Fruit fly (Drosophila melanogaster) whole organism, embryonic: ENCODE data around the gene Zyx.

Experiments
- Bdp1 ChIP-seq: fragments of 200-800 bp; sonication (Bioruptor generic); optimal IDR thresholded peaks from 3 replicates; lab custom pipeline; 2016; ENCODE audit warnings: missing biosample characterization, missing genetic modification characterization
- CG10543 ChIP-seq: fragments of 200-800 bp; sonication (Bioruptor generic); optimal IDR thresholded peaks from 3 replicates; lab custom pipeline; 2017; ENCODE audit warnings: missing biosample characterization, mild to moderate bottlenecking, missing genetic modification characterization, moderate library complexity
- CG11723 ChIP-seq: fragments of 200-800 bp; sonication (Bioruptor generic); optimal IDR thresholded peaks from 2 replicates; lab custom pipeline; 2017; ENCODE audit warnings: missing biosample characterization, mild to moderate bottlenecking, missing genetic modification characterization
- CG12769 ChIP-seq: fragments of 200-800 bp; sonication (Bioruptor generic); optimal IDR thresholded peaks from 2 replicates; lab custom pipeline; 2019; ENCODE audit warnings: missing biosample characterization, mild to moderate bottlenecking, missing genetic modification characterization, moderate library complexity
- CG14710 ChIP-seq: fragments of 200-800 bp; sonication (Bioruptor generic); optimal IDR thresholded peaks from 3 replicates; lab custom pipeline; 2019; ENCODE audit warnings: missing biosample characterization, mild to moderate bottlenecking, missing genetic modification characterization, moderate library complexity
- CG14860 ChIP-seq: fragments of 200-800 bp; sonication (Bioruptor generic); IDR thresholded peaks from 3 replicates; pipeline ENCODE4 v1.3.6; 2022; ENCODE audit warnings: missing biosample characterization, missing genetic modification characterization; ENCODE audit not compliant: partially characterized antibody
- CG14965 ChIP-seq: fragments of 200-800 bp; sonication (Bioruptor generic); optimal IDR thresholded peaks from 2 replicates; lab custom pipeline; 2016; ENCODE audit warnings: missing biosample characterization, missing genetic modification characterization, borderline replicate concordance
- CG15269 ChIP-seq: fragments of 200-800 bp; sonication (Bioruptor generic); optimal IDR thresholded peaks from 2 replicates; lab custom pipeline; 2018; ENCODE audit warnings: missing biosample characterization, mild to moderate bottlenecking, missing genetic modification characterization, moderate library complexity
- CG16813 ChIP-seq: fragments of 200-800 bp; sonication (Bioruptor generic); IDR thresholded peaks from 3 replicates; pipeline ENCODE4 v1.3.6; 2022; ENCODE audit warnings: missing biosample characterization, missing genetic modification characterization; ENCODE audit not compliant: partially characterized antibody
- CG17829 ChIP-seq: fragments of 200-800 bp; optimal IDR thresholded peaks from 2 replicates; lab custom pipeline; 2019; ENCODE audit warnings: missing biosample characterization, mild to moderate bottlenecking, missing genetic modification characterization, moderate library complexity
- CG1832 ChIP-seq: fragments of 200-800 bp; sonication (Bioruptor generic); optimal IDR thresholded peaks from 2 replicates; lab custom pipeline; 2017; ENCODE audit warnings: missing biosample characterization, mild to moderate bottlenecking, missing genetic modification characterization, inconsistent platforms
- CG2120 ChIP-seq: fragments of 200-800 bp; sonication (Bioruptor generic); optimal IDR thresholded peaks from 3 replicates; lab custom pipeline; 2016; ENCODE audit warnings: missing biosample characterization, missing genetic modification characterization
- CG30431 ChIP-seq: fragments of 200-800 bp; sonication (Bioruptor generic); optimal IDR thresholded peaks from 2 replicates; lab custom pipeline; 2017; ENCODE audit warnings: missing biosample characterization, missing genetic modification characterization
- CG32772 ChIP-seq: fragments of 200-800 bp; sonication (Bioruptor generic); IDR thresholded peaks from 2 replicates; pipeline ENCODE4 v1.3.6; 2022; ENCODE audit warnings: missing biosample characterization, missing genetic modification characterization
- CG34224 ChIP-seq: fragments of 200-800 bp; sonication (Bioruptor generic); IDR thresholded peaks from 3 replicates; pipeline ENCODE4 v1.3.6; 2022; ENCODE audit warnings: missing biosample characterization, missing genetic modification characterization; ENCODE audit not compliant: partially characterized antibody
- CG3995 ChIP-seq: fragments of 200-800 bp; sonication (Bioruptor generic); optimal IDR thresholded peaks from 3 replicates; lab custom pipeline; 2016; ENCODE audit warnings: missing biosample characterization, missing genetic modification characterization
- CG43689 ChIP-seq: fragments of 200-800 bp; sonication (Bioruptor generic); IDR thresholded peaks from 2 replicates; pipeline ENCODE4 v1.3.6; 2022; ENCODE audit warnings: missing biosample characterization, missing genetic modification characterization
- CG4424 ChIP-seq: fragments of 200-800 bp; sonication (Bioruptor generic); optimal IDR thresholded peaks from 3 replicates; lab custom pipeline; 2016; ENCODE audit warnings: missing biosample characterization, missing genetic modification characterization
- CG6791 ChIP-seq: fragments of 200-800 bp; sonication (Bioruptor generic); IDR thresholded peaks from 3 replicates; pipeline ENCODE4 v1.3.6; 2022; ENCODE audit warnings: missing biosample characterization, missing genetic modification characterization; ENCODE audit not compliant: partially characterized antibody
- CG8944 ChIP-seq: fragments of 200-800 bp; sonication (Bioruptor generic); optimal IDR thresholded peaks from 3 replicates; lab custom pipeline; 2016; ENCODE audit warnings: missing biosample characterization, missing genetic modification characterization
- CoRest ChIP-seq: fragments of 200-800 bp; sonication (Bioruptor generic); optimal IDR thresholded peaks from 3 replicates; lab custom pipeline; 2018; ENCODE audit warnings: missing biosample characterization, mild to moderate bottlenecking, missing genetic modification characterization, moderate library complexity
- D19A ChIP-seq: fragments of 200-800 bp; optimal IDR thresholded peaks from 3 replicates; lab custom pipeline; 2019; ENCODE audit warnings: missing biosample characterization, mild to moderate bottlenecking, missing genetic modification characterization, moderate library complexity
- Dll ChIP-seq: fragments of 200-800 bp; sonication (Bioruptor generic); IDR thresholded peaks from 4 replicates; pipeline ENCODE4 v1.3.6; 2022; ENCODE audit warnings: missing biosample characterization, missing genetic modification characterization; ENCODE audit not compliant: partially characterized antibody
- Hr39 ChIP-seq: fragments of >200 bp; optimal IDR thresholded peaks from 2 replicates; lab custom pipeline; 2017
- Lim3 ChIP-seq: fragments of 200-800 bp; sonication (Bioruptor generic); IDR thresholded peaks from 2 replicates; pipeline ENCODE4 v1.3.6; 2022; ENCODE audit warnings: missing biosample characterization, missing genetic modification characterization
- Mad ChIP-seq: fragments of 200-800 bp; sonication (Bioruptor generic); optimal IDR thresholded peaks from 2 replicates; lab custom pipeline; 2016; ENCODE audit warnings: missing biosample characterization, missing genetic modification characterization
- Mrtf ChIP-seq: fragments of 200-800 bp; sonication (Bioruptor generic); IDR thresholded peaks from 3 replicates; pipeline ENCODE4 v1.3.6; 2022; ENCODE audit warnings: missing biosample characterization, missing genetic modification characterization
- Oli ChIP-seq: fragments of 200-800 bp; sonication (Bioruptor generic); optimal IDR thresholded peaks from 2 replicates; lab custom pipeline; 2018; ENCODE audit warnings: missing biosample characterization, mild to moderate bottlenecking, missing genetic modification characterization, moderate library complexity
- Opbp ChIP-seq: fragments of 200-800 bp; sonication (Bioruptor generic); IDR thresholded peaks from 3 replicates; pipeline ENCODE4 v1.3.6; 2022; ENCODE audit warnings: missing biosample characterization, missing genetic modification characterization; ENCODE audit not compliant: partially characterized antibody
- Rfx ChIP-seq: fragments of 200-800 bp; sonication (Bioruptor generic); IDR thresholded peaks from 2 replicates; pipeline ENCODE4 v1.3.6; 2022; ENCODE audit warnings: missing biosample characterization, missing genetic modification characterization
- Taf1 ChIP-seq: fragments of 200-800 bp; sonication (Bioruptor generic); IDR thresholded peaks from 2 replicates; pipeline ENCODE4 v1.3.6; 2022; ENCODE audit warnings: missing biosample characterization, missing genetic modification characterization
- ap ChIP-seq: fragments of 200-800 bp; sonication (Bioruptor generic); IDR thresholded peaks from 2 replicates; pipeline ENCODE4 v1.3.6; 2022; ENCODE audit warnings: missing biosample characterization, missing genetic modification characterization
- bigmax ChIP-seq: fragments of 200-800 bp; sonication (Bioruptor generic); optimal IDR thresholded peaks from 2 replicates; lab custom pipeline; 2018; ENCODE audit warnings: missing biosample characterization, mild to moderate bottlenecking, missing genetic modification characterization
- crc ChIP-seq: fragments of 200-800 bp; sonication (Bioruptor generic); optimal IDR thresholded peaks from 2 replicates; lab custom pipeline; 2016; ENCODE audit warnings: missing biosample characterization, missing genetic modification characterization
- da ChIP-seq: fragments of 200-800 bp; sonication (Bioruptor generic); optimal IDR thresholded peaks from 2 replicates; lab custom pipeline; 2016; ENCODE audit warnings: missing biosample characterization, missing genetic modification characterization
- dpn ChIP-seq, 2 experiments: fragments of 200-800 bp; sonication (Bioruptor generic); optimal IDR thresholded peaks; 3 replicates each; lab custom pipeline; 2016; ENCODE audit warnings: missing biosample characterization in 2 of 2, missing genetic modification characterization in 2 of 2
- emc ChIP-seq: fragments of 200-800 bp; sonication (Bioruptor generic); optimal IDR thresholded peaks from 2 replicates; lab custom pipeline; 2016; ENCODE audit warnings: missing biosample characterization, missing genetic modification characterization
- grau ChIP-seq: fragments of 200-800 bp; optimal IDR thresholded peaks from 3 replicates; lab custom pipeline; 2019; ENCODE audit warnings: missing biosample characterization, mild to moderate bottlenecking, missing genetic modification characterization, moderate library complexity
- knrl ChIP-seq: fragments of 200-800 bp; sonication (Bioruptor generic); IDR thresholded peaks from 3 replicates; pipeline ENCODE4 v1.3.6; 2022; ENCODE audit warnings: missing biosample characterization, missing genetic modification characterization; ENCODE audit not compliant: partially characterized antibody
- lilli ChIP-seq: fragments of 200-800 bp; sonication (Bioruptor generic); optimal IDR thresholded peaks from 3 replicates; lab custom pipeline; 2016; ENCODE audit warnings: missing biosample characterization, missing genetic modification characterization
- mam ChIP-seq: fragments of 200-800 bp; sonication (Bioruptor generic); optimal IDR thresholded peaks from 3 replicates; lab custom pipeline; 2016; ENCODE audit warnings: missing biosample characterization, missing genetic modification characterization
- peb ChIP-seq: fragments of 200-800 bp; sonication (Bioruptor generic); IDR thresholded peaks from 2 replicates; pipeline ENCODE4 v1.3.6; 2022; ENCODE audit warnings: missing biosample characterization, missing genetic modification characterization
- pfk ChIP-seq: fragments of 200-800 bp; sonication (Bioruptor generic); optimal IDR thresholded peaks from 2 replicates; lab custom pipeline; 2018; ENCODE audit warnings: missing biosample characterization, mild to moderate bottlenecking, missing genetic modification characterization, moderate library complexity
- pum ChIP-seq: fragments of 200-800 bp; sonication (Bioruptor generic); optimal IDR thresholded peaks from 2 replicates; lab custom pipeline; 2016; ENCODE audit warnings: missing biosample characterization, missing genetic modification characterization
- sc ChIP-seq, 3 experiments: fragments of >200 bp in 2 of 3; fragments of 200-800 bp in 1 of 3; sonication (Bioruptor generic) in 1 of 3; optimal IDR thresholded peaks; 2 replicates in 2 of 3; 3 replicates in 1 of 3; lab custom pipeline; 2017; ENCODE audit warnings: mild to moderate bottlenecking in 1 of 3, missing biosample characterization in 1 of 3, missing genetic modification characterization in 1 of 3, missing genetic modification reagents in 1 of 3
- scrt ChIP-seq: fragments of 200-800 bp; sonication (Bioruptor generic); optimal IDR thresholded peaks from 2 replicates; lab custom pipeline; 2018; ENCODE audit warnings: missing biosample characterization, mild to moderate bottlenecking, missing genetic modification characterization, moderate library complexity
- sob ChIP-seq: fragments of 200-800 bp; sonication (Bioruptor generic); IDR thresholded peaks from 2 replicates; pipeline ENCODE4 v1.3.6; 2022; ENCODE audit warnings: missing biosample characterization, missing genetic modification characterization
- trh ChIP-seq: fragments of 200-800 bp; sonication (Bioruptor generic); optimal IDR thresholded peaks from 2 replicates; lab custom pipeline; 2016; ENCODE audit warnings: missing biosample characterization, missing genetic modification characterization
- wek ChIP-seq: fragments of 200-800 bp; sonication (Bioruptor generic); optimal IDR thresholded peaks from 3 replicates; lab custom pipeline; 2018; ENCODE audit warnings: missing biosample characterization, mild to moderate bottlenecking, missing genetic modification characterization, moderate library complexity
- z ChIP-seq: fragments of 200-800 bp; sonication (Bioruptor generic); IDR thresholded peaks from 3 replicates; pipeline ENCODE4 v1.3.6; 2022; ENCODE audit warnings: missing biosample characterization, missing genetic modification characterization

The Zyx gene

dm6 chr4:1030692-1031110 is 34.1 kb downstream of the Zyx start:
- TF ChIP-seq scrt = no peak
- no peak for TF ChIP-seq Hr39 (lab: Kevin White, UChicago)
- TF ChIP-seq knrl (GFP tag; lab: Robert Waterston, UW) = peak; percentile 70; the same call in 2 of the 3 replicates
- TF ChIP-seq Opbp = peak; percentile 75; the same call in 2 of the 3 replicates
- TF ChIP-seq peb (GFP tag; lab: Robert Waterston, UW) = no peak
- TF ChIP-seq dpn (GFP tag; optimal IDR thresholded peaks at IDR 0.05; lab: Kevin White, UChicago) = peak in 1 of 2 experiments; percentile 8
- peak; percentile 8 for TF ChIP-seq CG12769
- peak; percentile 18 for TF ChIP-seq CG17829
- TF ChIP-seq lilli (GFP tag; lab: Kevin White, UChicago) = peak; percentile 20
- TF ChIP-seq CG14965 = no peak
- peak; percentile 15 for TF ChIP-seq pum (GFP tag; lab: Kevin White, UChicago)
- peak; percentile 66 for TF ChIP-seq Dll
- TF ChIP-seq Lim3 = no peak
- peak; percentile 41 for TF ChIP-seq grau
- TF ChIP-seq D19A = no peak
- TF ChIP-seq emc (GFP tag; lab: Kevin White, UChicago) = no peak
- TF ChIP-seq mam (GFP tag; lab: Kevin White, UChicago) = peak; percentile 52
- peak; percentile 52 for TF ChIP-seq pfk (GFP tag; lab: Kevin White, UChicago)
- peak; percentile 68 for TF ChIP-seq CG16813 (GFP tag; lab: Robert Waterston, UW)
- no peak for TF ChIP-seq ap (GFP tag; lab: Robert Waterston, UW)
- peak; percentile 92 for TF ChIP-seq wek
- TF ChIP-seq CG34224 (GFP tag; lab: Robert Waterston, UW) = no peak; the same call in 2 of the 3 replicates
- TF ChIP-seq sob (GFP tag; lab: Robert Waterston, UW) = 0 out of 2 replicates have a peak, but pooled peaks have one; percentile 29
- no peak for TF ChIP-seq CG30431
- peak; percentile 20 for TF ChIP-seq CG3995
- TF ChIP-seq CG14860 = 0 out of 3 replicates have a peak, but pooled peaks have one; percentile 14
- TF ChIP-seq CG2120 (GFP tag; lab: Kevin White, UChicago) = peak; percentile 49
- TF ChIP-seq CG4424 (GFP tag; lab: Kevin White, UChicago) = peak; percentile 27
- peak; percentile 54 for TF ChIP-seq bigmax
- no peak for TF ChIP-seq CG15269 (tag; lab: Kevin White, UChicago)
- TF ChIP-seq Taf1 (GFP tag; lab: Robert Waterston, UW) = no peak
- no peak; the same call in 1 of the 2 replicates for TF ChIP-seq Rfx (GFP tag; lab: Robert Waterston, UW)
- no peak for TF ChIP-seq z (GFP tag; lab: Robert Waterston, UW)
- TF ChIP-seq CG1832 (GFP tag; lab: Kevin White, UChicago) = no peak
- no peak for TF ChIP-seq CG32772
- no peak for TF ChIP-seq Oli (tag; lab: Kevin White, UChicago)
- peak; percentile 43 for TF ChIP-seq CG11723 (GFP tag; lab: Kevin White, UChicago)
- TF ChIP-seq sc (optimal IDR thresholded peaks at IDR 0.05; lab: Kevin White, UChicago) = no peak
- TF ChIP-seq sc (GFP tag; optimal IDR thresholded peaks at IDR 0.05; lab: Kevin White, UChicago) = no peak
- TF ChIP-seq CoRest (tag; lab: Kevin White, UChicago) = peak; percentile 32
- TF ChIP-seq da (GFP tag; lab: Kevin White, UChicago) = no peak
- TF ChIP-seq Bdp1 (GFP tag; lab: Kevin White, UChicago) = no peak
- TF ChIP-seq Mad (GFP tag; lab: Kevin White, UChicago) = no peak
- peak; percentile 68 for TF ChIP-seq CG6791 (GFP tag; lab: Robert Waterston, UW)
- peak; percentile 12 for TF ChIP-seq CG14710 (tag; lab: Kevin White, UChicago)
- no peak for TF ChIP-seq CG43689 (GFP tag; lab: Robert Waterston, UW)
- no peak for TF ChIP-seq Mrtf (GFP tag; lab: Robert Waterston, UW)
- TF ChIP-seq trh (GFP tag; lab: Kevin White, UChicago) = no peak
- TF ChIP-seq crc (GFP tag; lab: Kevin White, UChicago) = no peak
- no peak for TF ChIP-seq CG10543 (GFP tag; lab: Kevin White, UChicago)
- TF ChIP-seq CG8944 (GFP tag; lab: Kevin White, UChicago) = peak; percentile 3
